Worm (Caenorhabditis elegans): ENCODE results near the gene Y82E9BR.22.

Gene Y82E9BR.22

DNA sequence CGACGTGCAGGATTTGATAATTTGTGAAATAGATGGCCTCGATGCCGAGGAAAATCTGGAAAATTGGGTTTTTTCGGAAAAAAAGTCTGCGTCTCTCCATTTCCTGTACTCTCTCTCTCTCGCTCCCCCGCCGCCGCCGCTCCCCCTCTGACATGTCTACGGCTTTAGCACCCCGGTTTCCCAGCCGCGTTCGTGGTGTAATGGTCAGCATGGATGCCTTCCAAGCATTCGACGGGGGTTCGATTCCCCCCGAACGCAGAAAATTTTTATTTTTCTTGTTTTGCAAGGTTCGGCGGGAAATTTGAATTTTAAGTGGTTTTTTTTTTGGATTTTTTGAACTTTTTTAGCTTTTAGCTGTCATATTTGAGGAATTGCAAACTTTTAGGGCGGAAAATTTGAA, 15.3 kb upstream of the Y82E9BR.22 start (continued):
- TF ChIP-seq Y79H2A.3 (GFP tag; conservative IDR thresholded peaks at IDR 0.05) (no peak), ekl-4 (GFP tag; IDR thresholded peaks at IDR 0.05) (no peak; the same call in 1 of the 2 replicates), F23B12.7 (tag; optimal IDR thresholded peaks at IDR 0.05; ENCODE audit: insufficient read depth) (peak; percentile 77), ama-1 (optimal IDR thresholded peaks at IDR 0.05) (no peak), ama-1 (GFP tag; optimal IDR thresholded peaks at IDR 0.05) (peak in 1 of 2 experiments; percentile 90), ets-4 (GFP tag; optimal IDR thresholded peaks at IDR 0.05) (no peak), C17E4.6 (GFP tag; IDR thresholded peaks at IDR 0.05) (no peak), hlh-12 (tag; optimal IDR thresholded peaks at IDR 0.05) (no peak), lin-26 (GFP tag; IDR thresholded peaks at IDR 0.05) (peak; percentile 87), hmg-1.2 (GFP tag; IDR thresholded peaks at IDR 0.05) (peak; percentile 100), egl-18 (GFP tag; IDR thresholded peaks at IDR 0.05) (no peak), pbrm-1 (GFP tag; IDR thresholded peaks at IDR 0.05) (peak; percentile 69; the same call in 1 of the 2 replicates), F22D6.2 (tag; optimal IDR thresholded peaks at IDR 0.05) (no peak), mxl-1 (tag; optimal IDR thresholded peaks at IDR 0.05) (peak; percentile 24), ceh-91 (GFP tag; IDR thresholded peaks at IDR 0.05) (0 out of 2 replicates have a peak, but pooled peaks have one; percentile 10), gei-17 (GFP tag; optimal IDR thresholded peaks at IDR 0.05) (peak; percentile 15), lin-54 (GFP tag; optimal IDR thresholded peaks at IDR 0.05) (peak; percentile 78), nhr-27 (tag; optimal IDR thresholded peaks at IDR 0.05) (peak; percentile 31), mel-28 (tag; optimal IDR thresholded peaks at IDR 0.05; ENCODE audit: borderline replicate concordance) (peak; percentile 36), madf-6 (GFP tag; IDR thresholded peaks at IDR 0.05) (peak; percentile 64; the same call in 1 of the 2 replicates), nfyb-1 (GFP tag; IDR thresholded peaks at IDR 0.05) (peak; percentile 84), sea-2 (GFP tag; IDR thresholded peaks at IDR 0.05) (0 out of 2 replicates have a peak, but pooled peaks have one; percentile 66), Y95B8A.8 (GFP tag; IDR thresholded peaks at IDR 0.05) (0 out of 2 replicates have a peak, but pooled peaks have one; percentile 33), tlf-1 (GFP tag; optimal IDR thresholded peaks at IDR 0.05) (peak; percentile 9), tbx-9 (tag; optimal IDR thresholded peaks at IDR 0.05; ENCODE audit: borderline replicate concordance) (no peak), lin-40 (tag; optimal IDR thresholded peaks at IDR 0.05) (peak; percentile 61), chd-7 (tag; optimal IDR thresholded peaks at IDR 0.05) (peak; percentile 71), F49E8.2 (tag; optimal IDR thresholded peaks at IDR 0.05; ENCODE audit: insufficient read depth) (peak; percentile 22), cebp-2 (GFP tag; IDR thresholded peaks at IDR 0.05) (0 out of 2 replicates have a peak, but pooled peaks have one; percentile 39), dpl-1 (GFP tag; optimal IDR thresholded peaks at IDR 0.05) (peak; percentile 38), dox-1 (GFP tag; IDR thresholded peaks at IDR 0.05) (peak; percentile 77; the same call in 1 of the 2 replicates), ccch-3 (GFP tag; optimal IDR thresholded peaks at IDR 0.05) (no peak), nhr-80 (tag; optimal IDR thresholded peaks at IDR 0.05) (peak; percentile 18), hsf-1 (GFP tag; IDR thresholded peaks at IDR 0.05) (no peak), F33H1.4 (GFP tag; IDR thresholded peaks at IDR 0.05) (peak; percentile 58), nhr-90 (tag; optimal IDR thresholded peaks at IDR 0.05) (peak; percentile 78), nfya-1 (tag; optimal IDR thresholded peaks at IDR 0.05; ENCODE audit: borderline replicate concordance, insufficient read depth) (no peak), snpc-1.3 (tag; optimal IDR thresholded peaks at IDR 0.05; ENCODE audit: insufficient read depth) (peak; percentile 46), nfya-2 (GFP tag; IDR thresholded peaks at IDR 0.05) (no peak), him-1 (tag; optimal IDR thresholded peaks at IDR 0.05) (peak; percentile 48), Y53F4B.3 (GFP tag; IDR thresholded peaks at IDR 0.05) (peak; percentile 48; the same call in 1 of the 2 replicates), zfh-2 (GFP tag; conservative IDR thresholded peaks at IDR 0.05) (peak; percentile 93), F39B2.1 (GFP tag; IDR thresholded peaks at IDR 0.05) (no peak), snpc-4 (GFP tag; optimal IDR thresholded peaks at IDR 0.05) (no peak), snpc-4 (tag; optimal IDR thresholded peaks at IDR 0.05) (peak in 3 of 4 experiments; percentile 9 to 32 (median 31)), let-526 (GFP tag; IDR thresholded peaks at IDR 0.05) (peak; percentile 35; the same call in 1 of the 2 replicates), B0336.3 (GFP tag; IDR thresholded peaks at IDR 0.05) (peak; percentile 46; the same call in 1 of the 2 replicates), die-1 (tag; optimal IDR thresholded peaks at IDR 0.05) (peak; percentile 74)
